Fruit fly (Drosophila melanogaster): ENCODE measurements around the gene CG14974.

Gene CG14974

dm6 chr3L:3658768-3659167 is 37.9 kb upstream of the CG14974 start, which contains the start of gene CG43098:
Gene CG43098, plus strand, starts transcription at chr3L:3659068.
- TF ChIP-seq nerfin-2 (GFP tag; IDR thresholded peaks at IDR 0.05; ENCODE audit: partially characterized antibody) (no peak), CG3163 (GFP tag; optimal IDR thresholded peaks at IDR 0.05) (no peak), Adf1 (GFP tag; IDR thresholded peaks at IDR 0.05) (no peak), Chrac-16 (GFP tag; optimal IDR thresholded peaks at IDR 0.05) (no peak), Ptx1 (GFP tag; IDR thresholded peaks at IDR 0.05) (no peak), schlank (tag; optimal IDR thresholded peaks at IDR 0.05) (no peak), CG5180 (GFP tag; optimal IDR thresholded peaks at IDR 0.05) (no peak), sd (tag; optimal IDR thresholded peaks at IDR 0.05) (no peak), Jarid2 (GFP tag; optimal IDR thresholded peaks at IDR 0.05) (no peak), pzg (GFP tag; optimal IDR thresholded peaks at IDR 0.05) (no peak), fd64A (GFP tag; optimal IDR thresholded peaks at IDR 0.05) (no peak), Myb (GFP tag; optimal IDR thresholded peaks at IDR 0.05) (no peak), tna (GFP tag; IDR thresholded peaks at IDR 0.05; ENCODE audit: partially characterized antibody) (no peak), jumu (GFP tag; optimal IDR thresholded peaks at IDR 0.05) (no peak), gfzf (GFP tag; optimal IDR thresholded peaks at IDR 0.05) (no peak), CG12659 (GFP tag; optimal IDR thresholded peaks at IDR 0.05) (no peak), pum (GFP tag; optimal IDR thresholded peaks at IDR 0.05) (no peak), Antp (GFP tag; optimal IDR thresholded peaks at IDR 0.05) (no peak)

dm6 chr3L:3657897-3658296 is 37.1 kb upstream of the CG14974 start:
- TF ChIP-seq D19A (tag; optimal IDR thresholded peaks at IDR 0.05) (peak; percentile 49), dpn (GFP tag; optimal IDR thresholded peaks at IDR 0.05) (no peak), sens (GFP tag) (peak; percentile 61), Awh (GFP tag; IDR thresholded peaks at IDR 0.05) (no peak), gfzf (GFP tag; optimal IDR thresholded peaks at IDR 0.05) (no peak), z (GFP tag; IDR thresholded peaks at IDR 0.05) (no peak), Jarid2 (GFP tag; optimal IDR thresholded peaks at IDR 0.05) (no peak), bsh (GFP tag; optimal IDR thresholded peaks at IDR 0.05) (no peak), mld (GFP tag; IDR thresholded peaks at IDR 0.05; ENCODE audit: partially characterized antibody) (no peak), Hmx (GFP tag; optimal IDR thresholded peaks at IDR 0.05) (no peak), Trl (optimal IDR thresholded peaks at IDR 0.05) (no peak), Trl (GFP tag; optimal IDR thresholded peaks at IDR 0.05) (no peak), CG6791 (GFP tag; IDR thresholded peaks at IDR 0.05; ENCODE audit: partially characterized antibody) (no peak), esg (GFP tag; conservative IDR thresholded peaks at IDR 0.05) (no peak), Blimp-1 (GFP tag; optimal IDR thresholded peaks at IDR 0.05) (peak; percentile 40), sim (GFP tag; IDR thresholded peaks at IDR 0.05) (no peak), otp (GFP tag; IDR thresholded peaks at IDR 0.05) (no peak), Nf-YB (GFP tag; optimal IDR thresholded peaks at IDR 0.05) (no peak)

dm6 chr3L:3656867-3657266 is 36.0 kb upstream of the CG14974 start:
- TF ChIP-seq Hr51 (GFP tag; optimal IDR thresholded peaks at IDR 0.05) (no peak), CG6683 (GFP tag; optimal IDR thresholded peaks at IDR 0.05) (no peak), Stat92E (GFP tag; optimal IDR thresholded peaks at IDR 0.05) (no peak), sens (GFP tag) (peak; percentile 39), ham (GFP tag; IDR thresholded peaks at IDR 0.05) (no peak), CG10654 (GFP tag; optimal IDR thresholded peaks at IDR 0.05) (no peak), D (optimal IDR thresholded peaks at IDR 0.05) (no peak), D (GFP tag; optimal IDR thresholded peaks at IDR 0.05) (no peak), Drgx (GFP tag; IDR thresholded peaks at IDR 0.05) (peak; percentile 76), gem (tag; optimal IDR thresholded peaks at IDR 0.05) (no peak), emc (GFP tag; optimal IDR thresholded peaks at IDR 0.05) (no peak), tgo (GFP tag; IDR thresholded peaks at IDR 0.05) (no peak), stwl (tag; optimal IDR thresholded peaks at IDR 0.05) (no peak), CG11456 (GFP tag; IDR thresholded peaks at IDR 0.05) (peak; percentile 27; the same call in 1 of the 3 replicates), gsb-n (tag; optimal IDR thresholded peaks at IDR 0.05) (no peak), CG16863 (GFP tag; optimal IDR thresholded peaks at IDR 0.05) (no peak), CG4730 (GFP tag; IDR thresholded peaks at IDR 0.05) (no peak), sima (GFP tag; optimal IDR thresholded peaks at IDR 0.05) (no peak)

Measured in whole organism, embryonic.